Worm (Caenorhabditis elegans) whole organism, late embryonic: ENCODE results near the gene ZK652.8.

ENCODE experiments used
- C08G9.2 ChIP-seq: sonication (generic microtip); optimal IDR thresholded peaks from 2 replicates; lab custom pipeline; 2016; ENCODE audit warnings: mild to moderate bottlenecking, missing genetic modification characterization, moderate library complexity, missing compliant biosample characterization
- C38D4.7 ChIP-seq: fragments of 200-800 bp; sonication (Bioruptor generic); optimal IDR thresholded peaks from 2 replicates; lab custom pipeline; 2018; ENCODE audit warnings: mild to moderate bottlenecking, missing genetic modification characterization, moderate library complexity, missing compliant biosample characterization
- K02D7.2 ChIP-seq: sonication (generic microtip); optimal IDR thresholded peaks from 2 replicates; lab custom pipeline; 2017; ENCODE audit warnings: mild to moderate bottlenecking, missing genetic modification characterization, missing compliant biosample characterization
- ahr-1 ChIP-seq: sonication (generic microtip); optimal IDR thresholded peaks from 2 replicates; lab custom pipeline; 2016; ENCODE audit warnings: missing genetic modification characterization, missing compliant biosample characterization
- ceh-14 ChIP-seq: sonication (generic microtip); optimal IDR thresholded peaks from 2 replicates; lab custom pipeline; 2016; ENCODE audit warnings: missing genotype, missing genetic modification characterization, missing compliant biosample characterization
- ceh-18 ChIP-seq: sonication (generic microtip); optimal IDR thresholded peaks from 2 replicates; lab custom pipeline; 2016; ENCODE audit warnings: missing genetic modification characterization, missing compliant biosample characterization
- ceh-2 ChIP-seq: sonication (generic microtip); optimal IDR thresholded peaks from 2 replicates; lab custom pipeline; 2016; ENCODE audit warnings: missing genotype, missing genetic modification characterization, missing compliant biosample characterization
- ceh-22 ChIP-seq: sonication (generic microtip); optimal IDR thresholded peaks from 2 replicates; lab custom pipeline; 2017; ENCODE audit warnings: missing biosample characterization, missing genetic modification characterization
- ceh-34 ChIP-seq: sonication (generic microtip); optimal IDR thresholded peaks from 2 replicates; lab custom pipeline; 2016; ENCODE audit warnings: mild to moderate bottlenecking, missing genetic modification characterization, missing compliant biosample characterization
- ceh-45 ChIP-seq: fragments of 200-800 bp; sonication (Bioruptor generic); IDR thresholded peaks from 2 replicates; pipeline ENCODE4 v1.3.6; 2022; ENCODE audit warnings: missing genetic modification reagents, missing genetic modification characterization, missing compliant biosample characterization
- ceh-6 ChIP-seq: fragments of 200-800 bp; sonication (Bioruptor generic); optimal IDR thresholded peaks from 2 replicates; lab custom pipeline; 2018; ENCODE audit warnings: mild to moderate bottlenecking, missing genetic modification characterization, missing compliant biosample characterization
- che-1 ChIP-seq: sonication (generic microtip); optimal IDR thresholded peaks from 2 replicates; lab custom pipeline; 2016; ENCODE audit warnings: mild to moderate bottlenecking, missing genetic modification characterization, missing compliant biosample characterization
- dmd-4 ChIP-seq: sonication (generic microtip); optimal IDR thresholded peaks from 2 replicates; lab custom pipeline; 2016; ENCODE audit warnings: borderline replicate concordance, missing genetic modification characterization, missing compliant biosample characterization
- dve-1 ChIP-seq: sonication (generic microtip); optimal IDR thresholded peaks from 2 replicates; lab custom pipeline; 2017; ENCODE audit warnings: antibody characterized with exemption, mild to moderate bottlenecking, missing genetic modification characterization, missing compliant biosample characterization
- fkh-10 ChIP-seq: fragments of 150-350 bp; optimal IDR thresholded peaks from 2 replicates; lab custom pipeline; 2014; ENCODE audit warnings: missing biosample characterization, missing genetic modification reagents, missing genetic modification characterization
- fkh-6 ChIP-seq: sonication (generic microtip); optimal IDR thresholded peaks from 2 replicates; lab custom pipeline; 2016; ENCODE audit warnings: missing genetic modification characterization, missing compliant biosample characterization
- gmeb-2 ChIP-seq: sonication (generic microtip); optimal IDR thresholded peaks from 2 replicates; lab custom pipeline; 2016; ENCODE audit warnings: missing genetic modification characterization, inconsistent platforms, missing compliant biosample characterization
- hlh-13 ChIP-seq: fragments of 200-800 bp; sonication (Bioruptor generic); optimal IDR thresholded peaks from 2 replicates; lab custom pipeline; 2018; ENCODE audit warnings: mild to moderate bottlenecking, missing genetic modification characterization, missing compliant biosample characterization
- lim-6 ChIP-seq: sonication (generic microtip); optimal IDR thresholded peaks from 2 replicates; lab custom pipeline; 2016; ENCODE audit warnings: missing genetic modification characterization, missing compliant biosample characterization
- lin-11 ChIP-seq: fragments of 200-800 bp; sonication (Bioruptor generic); optimal IDR thresholded peaks from 2 replicates; lab custom pipeline; 2018; ENCODE audit warnings: mild to moderate bottlenecking, missing genetic modification characterization, missing compliant biosample characterization
- madf-2 ChIP-seq: sonication (generic microtip); optimal IDR thresholded peaks from 2 replicates; lab custom pipeline; 2017; ENCODE audit warnings: missing genetic modification characterization, missing compliant biosample characterization
- nhr-232 ChIP-seq: sonication (generic microtip); optimal IDR thresholded peaks from 2 replicates; lab custom pipeline; 2016; ENCODE audit warnings: missing genetic modification characterization, missing compliant biosample characterization
- npax-4 ChIP-seq: sonication (generic microtip); optimal IDR thresholded peaks from 2 replicates; lab custom pipeline; 2016; ENCODE audit warnings: missing genetic modification characterization, missing compliant biosample characterization
- pat-9 ChIP-seq: fragments of 200-800 bp; sonication (Bioruptor generic); optimal IDR thresholded peaks from 2 replicates; lab custom pipeline; 2018; ENCODE audit warnings: mild to moderate bottlenecking, missing genetic modification characterization, moderate library complexity, missing compliant biosample characterization
- pax-1 ChIP-seq: fragments of 150-350 bp; optimal IDR thresholded peaks from 2 replicates; lab custom pipeline; 2014; ENCODE audit warnings: missing biosample characterization, missing genetic modification characterization
- pqm-1 ChIP-seq: sonication (generic microtip); optimal IDR thresholded peaks from 2 replicates; lab custom pipeline; 2016; ENCODE audit warnings: missing genetic modification characterization, missing compliant biosample characterization
- sox-2 ChIP-seq: fragments of 200-800 bp; sonication (Bioruptor generic); IDR thresholded peaks from 2 replicates; pipeline ENCODE4 v1.3.6; 2022; ENCODE audit warnings: missing genetic modification reagents, missing genetic modification characterization, missing compliant biosample characterization
- sox-4 ChIP-seq: sonication (generic microtip); optimal IDR thresholded peaks from 2 replicates; lab custom pipeline; 2017; ENCODE audit warnings: mild to moderate bottlenecking, missing genetic modification characterization, inconsistent platforms, missing compliant biosample characterization
- syd-9 ChIP-seq: sonication (generic microtip); optimal IDR thresholded peaks from 2 replicates; lab custom pipeline; 2016; ENCODE audit warnings: mild to moderate bottlenecking, missing genetic modification characterization, moderate library complexity, missing compliant biosample characterization
- tbx-7 ChIP-seq: sonication (generic microtip); optimal IDR thresholded peaks from 2 replicates; lab custom pipeline; 2016; ENCODE audit warnings: missing genotype, missing genetic modification characterization, missing compliant biosample characterization
- ttx-3 ChIP-seq: sonication (generic microtip); optimal IDR thresholded peaks from 2 replicates; lab custom pipeline; 2016; ENCODE audit warnings: missing genetic modification reagents, missing genetic modification characterization, missing compliant biosample characterization
- zip-5 ChIP-seq: sonication (generic microtip); optimal IDR thresholded peaks from 2 replicates; lab custom pipeline; 2016; ENCODE audit warnings: missing genetic modification characterization, missing compliant biosample characterization
- ztf-16 ChIP-seq: sonication (generic microtip); optimal IDR thresholded peaks from 2 replicates; lab custom pipeline; 2017; ENCODE audit warnings: missing genetic modification characterization, missing compliant biosample characterization

ZK652.8 gene

ce11 chrIII:7837567-7837966, 5.9 kb downstream of the ZK652.8 start:
- no peak for TF ChIP-seq ztf-16
- TF ChIP-seq pqm-1 (tag; lab: Kevin White, UChicago), result no peak
- TF ChIP-seq C08G9.2 (tag; lab: Kevin White, UChicago), result no peak
- no peak for TF ChIP-seq sox-2 (GFP tag; lab: Robert Waterston, UW)
- TF ChIP-seq npax-4, result no peak
- no peak for TF ChIP-seq madf-2 (tag; lab: Kevin White, UChicago)
- TF ChIP-seq zip-5 (tag; lab: Kevin White, UChicago), result no peak
- TF ChIP-seq dmd-4 (tag; lab: Kevin White, UChicago), result no peak

ce11 chrIII:7835684-7836083, 7.8 kb downstream of the ZK652.8 start:
- no peak for TF ChIP-seq pat-9 (tag; lab: Kevin White, UChicago)
- TF ChIP-seq, all 69 proteins: peak for 0

- TF ChIP-seq C38D4.7 (GFP tag; lab: Kevin White, UChicago), result no peak
- no peak for TF ChIP-seq che-1
- no peak for TF ChIP-seq pax-1 (tag; lab: Kevin White, UChicago)
- TF ChIP-seq, all 69 proteins: peak for 0
Observed at ce11 chrIII:7834848-7835247, 8.6 kb downstream of the ZK652.8 start.

ce11 chrIII:7832473-7832872, 11.0 kb downstream of the ZK652.8 start:
- TF ChIP-seq C38D4.7 (GFP tag; lab: Kevin White, UChicago), result no peak
- TF ChIP-seq K02D7.2 (tag; lab: Kevin White, UChicago), result no peak
- TF ChIP-seq tbx-7 (tag; lab: Kevin White, UChicago), result no peak
- no peak for TF ChIP-seq C08G9.2 (tag; lab: Kevin White, UChicago)
- no peak for TF ChIP-seq nhr-232 (tag; lab: Kevin White, UChicago)
- TF ChIP-seq ceh-2 (tag; lab: Kevin White, UChicago), result no peak
- TF ChIP-seq ceh-22 (tag; lab: Kevin White, UChicago), result no peak
- no peak for TF ChIP-seq fkh-10 (GFP tag; lab: Kevin White, UChicago)
- TF ChIP-seq ceh-45, result no peak
- no peak for TF ChIP-seq npax-4
- TF ChIP-seq lim-6 (tag; lab: Kevin White, UChicago), result no peak
- no peak for TF ChIP-seq gmeb-2 (tag; lab: Kevin White, UChicago)
- TF ChIP-seq ceh-14 (tag; lab: Kevin White, UChicago), result no peak
- no peak for TF ChIP-seq che-1
- TF ChIP-seq dve-1 (tag; lab: Kevin White, UChicago), result no peak
- no peak for TF ChIP-seq ceh-18 (tag; lab: Kevin White, UChicago)
- TF ChIP-seq madf-2 (tag; lab: Kevin White, UChicago), result no peak
- TF ChIP-seq fkh-6 (tag; lab: Kevin White, UChicago), result no peak
- TF ChIP-seq lin-11 (tag; lab: Kevin White, UChicago), result no peak

- TF ChIP-seq sox-4 (tag; lab: Kevin White, UChicago) (no peak), ceh-34 (tag; lab: Kevin White, UChicago) (no peak), fkh-10 (GFP tag; lab: Kevin White, UChicago) (no peak), ahr-1 (tag; lab: Kevin White, UChicago) (no peak), syd-9 (tag; lab: Kevin White, UChicago) (no peak), hlh-13 (no peak), ttx-3 (tag; lab: Kevin White, UChicago) (no peak), K02D7.2 (tag; lab: Kevin White, UChicago) (no peak), ceh-6 (GFP tag; lab: Kevin White, UChicago) (no peak), nhr-232 (tag; lab: Kevin White, UChicago) (no peak), lin-11 (tag; lab: Kevin White, UChicago) (no peak)
Observed at ce11 chrIII:7828576-7829461, 14.6 kb downstream of the ZK652.8 start, which contains the start of the genes egl-45 and kcmf-1. egl-45 (minus strand) TSS chrIII:7828626. kcmf-1 (plus strand) TSS chrIII:7829411.
